Worm (Caenorhabditis elegans): ENCODE results near the gene srlf-34.

DNA sequence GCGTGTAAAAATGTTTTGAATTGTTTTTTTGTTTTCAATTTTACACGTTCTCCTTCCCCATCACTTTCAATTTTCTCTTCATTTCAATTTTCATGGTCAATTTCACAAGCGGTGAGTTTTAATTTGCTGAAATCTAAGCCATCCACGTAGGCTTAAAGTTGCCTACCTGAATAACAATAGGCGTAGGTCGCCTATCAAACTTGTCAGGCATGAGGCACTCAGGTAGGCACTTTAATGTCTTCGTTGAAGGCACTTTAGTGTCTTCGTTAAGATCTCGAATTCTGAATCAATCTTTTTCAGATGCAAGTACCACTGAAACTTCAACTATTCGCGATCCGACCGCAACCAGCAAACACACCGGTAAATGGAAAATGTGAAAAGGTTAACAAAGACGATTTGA lies 2.8 kb upstream of the srlf-34 start, which contains the start of gene ZK970.8:
- no peak for TF ChIP-seq ama-1 (optimal IDR thresholded peaks at IDR 0.05)
- TF ChIP-seq aly-1 (tag; optimal IDR thresholded peaks at IDR 0.05): no peak
- no peak for TF ChIP-seq ceh-13 (GFP tag; optimal IDR thresholded peaks at IDR 0.05)
- no peak for TF ChIP-seq flt-1 (GFP tag; IDR thresholded peaks at IDR 0.05)
- TF ChIP-seq hmg-4 (GFP tag; optimal IDR thresholded peaks at IDR 0.05): no peak
- no peak for TF ChIP-seq hnd-1 (tag; optimal IDR thresholded peaks at IDR 0.05)
- TF ChIP-seq ets-7 (tag; optimal IDR thresholded peaks at IDR 0.05): no peak
- no peak for TF ChIP-seq F13C5.2 (tag; optimal IDR thresholded peaks at IDR 0.05)
- TF ChIP-seq tbx-11 (GFP tag; IDR thresholded peaks at IDR 0.05): no peak

All from whole organism, early embryonic.